Fruit fly (Drosophila melanogaster) whole organism, embryonic: Measurements from ENCODE around the gene CG6180.
A peak's percentile ranks its signal among the peaks of the same experiment; 100 is the strongest.

Experiments
- ATbp ChIP-seq: fragments of 200-800 bp; sonication (Bioruptor generic); optimal IDR thresholded peaks from 2 replicates; lab custom pipeline; 2017; ENCODE audit warnings: missing biosample characterization, mild to moderate bottlenecking, missing genetic modification characterization, missing genetic modification reagents
- Blimp-1 ChIP-seq: fragments of 200-800 bp; sonication (Bioruptor generic); optimal IDR thresholded peaks from 3 replicates; lab custom pipeline; 2018; ENCODE audit warnings: missing biosample characterization, missing genetic modification characterization, mild to moderate bottlenecking, moderate library complexity, missing genetic modification reagents
- CG1024 ChIP-seq: fragments of 200-800 bp; sonication (Bioruptor generic); IDR thresholded peaks from 2 replicates; pipeline ENCODE4 v1.3.6; 2022; ENCODE audit warnings: missing biosample characterization, missing genetic modification characterization
- CG10543 ChIP-seq: fragments of 200-800 bp; sonication (Bioruptor generic); optimal IDR thresholded peaks from 3 replicates; lab custom pipeline; 2017; ENCODE audit warnings: missing biosample characterization, mild to moderate bottlenecking, missing genetic modification characterization, moderate library complexity
- CG10654 ChIP-seq: fragments of 200-800 bp; sonication (Bioruptor generic); optimal IDR thresholded peaks from 2 replicates; lab custom pipeline; 2016; ENCODE audit warnings: missing biosample characterization, missing genetic modification characterization
- CG14014 ChIP-seq: fragments of 200-800 bp; sonication (Bioruptor generic); IDR thresholded peaks from 2 replicates; pipeline ENCODE4 v1.3.6; 2022; ENCODE audit warnings: missing biosample characterization, missing genetic modification characterization
- CG1602 ChIP-seq: fragments of 200-800 bp; sonication (Bioruptor generic); optimal IDR thresholded peaks from 3 replicates; lab custom pipeline; 2016; ENCODE audit warnings: missing biosample characterization, missing genetic modification characterization
- CG16863 ChIP-seq: fragments of 200-800 bp; sonication (Bioruptor generic); optimal IDR thresholded peaks from 3 replicates; lab custom pipeline; 2016; ENCODE audit warnings: missing biosample characterization, missing genetic modification characterization
- CG17385 ChIP-seq: fragments of 200-800 bp; sonication (Bioruptor generic); optimal IDR thresholded peaks from 3 replicates; lab custom pipeline; 2018; ENCODE audit warnings: missing biosample characterization, mild to moderate bottlenecking, missing genetic modification characterization
- CG1792 ChIP-seq: fragments of 200-800 bp; sonication (Bioruptor generic); optimal IDR thresholded peaks from 2 replicates; lab custom pipeline; 2016; ENCODE audit warnings: missing biosample characterization, missing genetic modification characterization
- CG2129 ChIP-seq: fragments of 200-800 bp; sonication (Bioruptor generic); IDR thresholded peaks from 2 replicates; pipeline ENCODE4 v1.3.6; 2022; ENCODE audit warnings: missing biosample characterization, missing genetic modification characterization; ENCODE audit not compliant: partially characterized antibody
- CG2889 ChIP-seq: fragments of 200-800 bp; sonication (Bioruptor generic); IDR thresholded peaks from 3 replicates; pipeline ENCODE4 v1.3.6; 2022; ENCODE audit warnings: missing biosample characterization, missing genetic modification characterization
- CG3065 ChIP-seq: fragments of 200-800 bp; sonication (Bioruptor generic); optimal IDR thresholded peaks from 2 replicates; lab custom pipeline; 2016; ENCODE audit warnings: missing biosample characterization, missing genetic modification characterization
- CG31365 ChIP-seq: fragments of 200-800 bp; sonication (Bioruptor generic); optimal IDR thresholded peaks from 2 replicates; lab custom pipeline; 2018; ENCODE audit warnings: missing biosample characterization, mild to moderate bottlenecking, missing genetic modification characterization
- CG43689 ChIP-seq: fragments of 200-800 bp; sonication (Bioruptor generic); IDR thresholded peaks from 2 replicates; pipeline ENCODE4 v1.3.6; 2022; ENCODE audit warnings: missing biosample characterization, missing genetic modification characterization
- CG5180 ChIP-seq: fragments of 200-800 bp; sonication (Bioruptor generic); optimal IDR thresholded peaks from 3 replicates; lab custom pipeline; 2017; ENCODE audit warnings: missing biosample characterization, missing genetic modification characterization, mild to moderate bottlenecking, moderate library complexity, missing genetic modification reagents
- CG5245 ChIP-seq: fragments of 200-800 bp; sonication (Bioruptor generic); optimal IDR thresholded peaks from 3 replicates; lab custom pipeline; 2016; ENCODE audit warnings: missing biosample characterization, missing genetic modification characterization
- Deaf1 ChIP-seq: fragments of 200-800 bp; optimal IDR thresholded peaks from 3 replicates; lab custom pipeline; 2019; ENCODE audit warnings: missing biosample characterization, mild to moderate bottlenecking, missing genetic modification characterization, moderate library complexity
- Dll ChIP-seq: fragments of 200-800 bp; sonication (Bioruptor generic); IDR thresholded peaks from 4 replicates; pipeline ENCODE4 v1.3.6; 2022; ENCODE audit warnings: missing biosample characterization, missing genetic modification characterization; ENCODE audit not compliant: partially characterized antibody
- Dp ChIP-seq: fragments of 200-800 bp; sonication (Bioruptor generic); optimal IDR thresholded peaks from 2 replicates; lab custom pipeline; 2018; ENCODE audit warnings: missing biosample characterization, mild to moderate bottlenecking, missing genetic modification characterization, moderate library complexity
- Hand ChIP-seq: fragments of 200-800 bp; sonication (Bioruptor generic); optimal IDR thresholded peaks from 2 replicates; lab custom pipeline; 2017; ENCODE audit warnings: mild to moderate bottlenecking, missing biosample characterization, missing genetic modification reagents, missing genetic modification characterization
- HmgZ ChIP-seq: fragments of 200-800 bp; sonication (Bioruptor generic); optimal IDR thresholded peaks from 2 replicates; lab custom pipeline; 2018; ENCODE audit warnings: missing biosample characterization, mild to moderate bottlenecking, missing genetic modification characterization
- Hmr ChIP-seq: fragments of 200-800 bp; sonication (Bioruptor generic); optimal IDR thresholded peaks from 3 replicates; lab custom pipeline; 2017; ENCODE audit warnings: mild to moderate bottlenecking, missing biosample characterization, missing genetic modification reagents, missing genetic modification characterization
- Hmx ChIP-seq: fragments of 200-800 bp; sonication (Bioruptor generic); optimal IDR thresholded peaks from 2 replicates; lab custom pipeline; 2016; ENCODE audit warnings: missing biosample characterization, missing genetic modification characterization
- MTF-1 ChIP-seq: fragments of 200-800 bp; sonication (Bioruptor generic); optimal IDR thresholded peaks from 2 replicates; lab custom pipeline; 2018; ENCODE audit warnings: missing biosample characterization, mild to moderate bottlenecking, missing genetic modification characterization, borderline replicate concordance
- NC2β ChIP-seq: fragments of 200-800 bp; sonication (Bioruptor generic); optimal IDR thresholded peaks from 2 replicates; lab custom pipeline; 2016; ENCODE audit warnings: missing biosample characterization, missing genetic modification characterization
- Nf-YA ChIP-seq: fragments of 200-800 bp; sonication (Bioruptor generic); IDR thresholded peaks from 2 replicates; pipeline ENCODE4 v1.3.6; 2022; ENCODE audit warnings: missing biosample characterization, missing genetic modification characterization
- Pdp1 ChIP-seq, 2 experiments: fragments of 200-800 bp; sonication (Bioruptor generic); optimal IDR thresholded peaks; 3 replicates each; lab custom pipeline; 2016; ENCODE audit warnings: missing biosample characterization in 2 of 2, missing genetic modification characterization in 2 of 2, mild to moderate bottlenecking in 1 of 2, moderate library complexity in 1 of 2
- Sox102F ChIP-seq: fragments of 200-800 bp; sonication (Bioruptor generic); optimal IDR thresholded peaks from 2 replicates; lab custom pipeline; 2018; ENCODE audit warnings: missing biosample characterization, mild to moderate bottlenecking, missing genetic modification characterization, moderate library complexity
- Usf ChIP-seq: fragments of 200-800 bp; sonication (Bioruptor generic); optimal IDR thresholded peaks from 2 replicates; lab custom pipeline; 2017; ENCODE audit warnings: missing genotype, missing biosample characterization, missing genetic modification characterization
- Vsx1 ChIP-seq: fragments of 200-800 bp; sonication (Bioruptor generic); optimal IDR thresholded peaks from 2 replicates; lab custom pipeline; 2017; ENCODE audit warnings: missing biosample characterization, mild to moderate bottlenecking, missing genetic modification characterization, missing genetic modification reagents
- Xbp1 ChIP-seq: fragments of 200-800 bp; sonication (Bioruptor generic); optimal IDR thresholded peaks from 3 replicates; lab custom pipeline; 2016; ENCODE audit warnings: missing biosample characterization, mild to moderate bottlenecking, missing genetic modification characterization
- aop ChIP-seq: fragments of 200-800 bp; sonication (Bioruptor generic); IDR thresholded peaks from 2 replicates; pipeline ENCODE4 v1.3.6; 2022; ENCODE audit warnings: missing biosample characterization, missing genetic modification characterization
- bbx ChIP-seq: fragments of 200-800 bp; sonication (Bioruptor generic); IDR thresholded peaks from 2 replicates; pipeline ENCODE4 v1.3.6; 2022; ENCODE audit warnings: missing biosample characterization, missing genetic modification characterization; ENCODE audit not compliant: partially characterized antibody
- eyg ChIP-seq: fragments of 200-800 bp; sonication (Bioruptor generic); optimal IDR thresholded peaks from 3 replicates; lab custom pipeline; 2016; ENCODE audit warnings: missing biosample characterization, missing genetic modification characterization
- fd96Cb ChIP-seq: fragments of 200-800 bp; sonication (Bioruptor generic); optimal IDR thresholded peaks from 2 replicates; lab custom pipeline; 2018; ENCODE audit warnings: missing biosample characterization, mild to moderate bottlenecking, missing genetic modification characterization, moderate library complexity
- h ChIP-seq: fragments of >200 bp; optimal IDR thresholded peaks from 2 replicates; lab custom pipeline; 2017
- ind ChIP-seq: fragments of 200-800 bp; sonication (Bioruptor generic); optimal IDR thresholded peaks from 3 replicates; lab custom pipeline; 2016; ENCODE audit warnings: missing biosample characterization, missing genetic modification characterization
- inv ChIP-seq: fragments of 200-800 bp; sonication (Bioruptor generic); IDR thresholded peaks from 2 replicates; pipeline ENCODE4 v1.3.6; 2022; ENCODE audit warnings: missing biosample characterization, missing genetic modification characterization; ENCODE audit not compliant: partially characterized antibody
- kay ChIP-seq: fragments of 200-800 bp; sonication (Bioruptor generic); optimal IDR thresholded peaks from 2 replicates; lab custom pipeline; 2016; ENCODE audit warnings: missing biosample characterization, missing genetic modification characterization
- lbe ChIP-seq: fragments of 200-800 bp; sonication (Bioruptor generic); optimal IDR thresholded peaks from 2 replicates; lab custom pipeline; 2016; ENCODE audit warnings: missing biosample characterization, mild to moderate bottlenecking, missing genetic modification characterization
- nerfin-2 ChIP-seq: fragments of 200-800 bp; sonication (Bioruptor generic); IDR thresholded peaks from 2 replicates; pipeline ENCODE4 v1.3.6; 2022; ENCODE audit warnings: missing biosample characterization, missing genetic modification characterization; ENCODE audit not compliant: partially characterized antibody
- pho ChIP-seq: fragments of 200-800 bp; sonication (Bioruptor generic); optimal IDR thresholded peaks from 2 replicates; lab custom pipeline; 2016; ENCODE audit warnings: missing biosample characterization, missing genetic modification characterization
- shn ChIP-seq: fragments of 200-800 bp; sonication (Bioruptor generic); optimal IDR thresholded peaks from 3 replicates; lab custom pipeline; 2016; ENCODE audit warnings: missing biosample characterization, missing genetic modification characterization
- slp2 ChIP-seq: fragments of 200-800 bp; sonication (Bioruptor generic); optimal IDR thresholded peaks from 2 replicates; lab custom pipeline; 2016; ENCODE audit warnings: missing biosample characterization, missing genetic modification characterization
- stc ChIP-seq: fragments of 200-800 bp; sonication (Bioruptor generic); IDR thresholded peaks from 2 replicates; pipeline ENCODE4 v1.3.6; 2022; ENCODE audit warnings: missing biosample characterization, missing genetic modification characterization
- trh ChIP-seq: fragments of 200-800 bp; sonication (Bioruptor generic); optimal IDR thresholded peaks from 2 replicates; lab custom pipeline; 2016; ENCODE audit warnings: missing biosample characterization, missing genetic modification characterization
- tx ChIP-seq: fragments of 200-800 bp; sonication (Bioruptor generic); optimal IDR thresholded peaks from 2 replicates; lab custom pipeline; 2016; ENCODE audit warnings: missing biosample characterization, missing genetic modification characterization

CG6180 gene

dm6 chr2L:12718437-12719376 is 11.2 kb downstream of the CG6180 start, which contains the start of gene MRP (continued):
- TF ChIP-seq nerfin-2, result no peak
- TF ChIP-seq tx (GFP tag; lab: Kevin White, UChicago), result no peak
- TF ChIP-seq Usf (GFP tag; lab: Kevin White, UChicago), result no peak
- TF ChIP-seq Blimp-1, result no peak
- no peak for TF ChIP-seq CG43689 (GFP tag; lab: Robert Waterston, UW)
- TF ChIP-seq pho (GFP tag; lab: Kevin White, UChicago), result no peak
- TF ChIP-seq Hmr (GFP tag; lab: Kevin White, UChicago), result no peak
- TF ChIP-seq Dp (GFP tag; lab: Kevin White, UChicago), result no peak
- no peak for TF ChIP-seq CG3065
- TF ChIP-seq Vsx1, result peak; percentile 31
- TF ChIP-seq CG10654, result no peak
- TF ChIP-seq bbx, result no peak; the same call in 1 of the 2 replicates
- TF ChIP-seq CG17385, result no peak
- TF ChIP-seq inv, result peak; percentile 17; the same call in 1 of the 2 replicates
- no peak for TF ChIP-seq shn (GFP tag; lab: Kevin White, UChicago)
- TF ChIP-seq Dll (GFP tag; lab: Robert Waterston, UW), result 0 out of 4 replicates have a peak, but pooled peaks have one; percentile 39
- TF ChIP-seq Deaf1 (tag; lab: Kevin White, UChicago), result peak; percentile 81
- no peak for TF ChIP-seq fd96Cb (tag; lab: Kevin White, UChicago)
- TF ChIP-seq kay (GFP tag; lab: Kevin White, UChicago), result no peak
- peak; percentile 66 for TF ChIP-seq CG10543 (GFP tag; lab: Kevin White, UChicago)
- TF ChIP-seq eyg (GFP tag; lab: Kevin White, UChicago), result no peak
- TF ChIP-seq Hand (GFP tag; lab: Kevin White, UChicago), result no peak
- no peak for TF ChIP-seq Sox102F (GFP tag; lab: Kevin White, UChicago)
- no peak for TF ChIP-seq CG1792 (GFP tag; lab: Kevin White, UChicago)
- 0 out of 2 replicates have a peak, but pooled peaks have one; percentile 10 for TF ChIP-seq CG14014 (GFP tag; lab: Robert Waterston, UW)
- no peak for TF ChIP-seq CG2889 (GFP tag; lab: Robert Waterston, UW)
- peak; percentile 60 for TF ChIP-seq CG5180 (GFP tag; lab: Kevin White, UChicago)
- TF ChIP-seq HmgZ (tag; lab: Kevin White, UChicago), result peak; percentile 4
- no peak for TF ChIP-seq NC2β (GFP tag; lab: Kevin White, UChicago)
- peak in 1 of 2 experiments; percentile 30 for TF ChIP-seq Pdp1 (GFP tag; optimal IDR thresholded peaks at IDR 0.05; lab: Kevin White, UChicago)
- no peak for TF ChIP-seq lbe (GFP tag; lab: Kevin White, UChicago)
- TF ChIP-seq aop (GFP tag; lab: Robert Waterston, UW), result no peak
- no peak for TF ChIP-seq h (lab: Kevin White, UChicago)
- TF ChIP-seq CG16863 (GFP tag; lab: Kevin White, UChicago), result no peak
- TF ChIP-seq slp2, result no peak
- no peak for TF ChIP-seq CG1024 (GFP tag; lab: Robert Waterston, UW)
- TF ChIP-seq CG1602, result no peak
- peak; percentile 39; the same call in 1 of the 2 replicates for TF ChIP-seq stc (GFP tag; lab: Robert Waterston, UW)
- TF ChIP-seq Nf-YA, result 0 out of 2 replicates have a peak, but pooled peaks have one; percentile 16
- TF ChIP-seq trh, result no peak
- no peak for TF ChIP-seq MTF-1 (GFP tag; lab: Kevin White, UChicago)
- no peak for TF ChIP-seq CG5245
- no peak for TF ChIP-seq ATbp (GFP tag; lab: Kevin White, UChicago)
- no peak for TF ChIP-seq Hmx (GFP tag; lab: Kevin White, UChicago)
- TF ChIP-seq ind (GFP tag; lab: Kevin White, UChicago), result no peak
- TF ChIP-seq Xbp1 (GFP tag; lab: Kevin White, UChicago), result no peak
- no peak for TF ChIP-seq CG31365 (tag; lab: Kevin White, UChicago)
- TF ChIP-seq CG2129 (GFP tag; lab: Robert Waterston, UW), result no peak
